Fruit fly (Drosophila melanogaster) whole organism, prepupa: ENCODE measurements around the gene Pdhb.

ENCODE experiments used
- CG6276 ChIP-seq: fragments of 200-800 bp; sonication (Bioruptor generic); optimal IDR thresholded peaks from 2 replicates; lab custom pipeline; 2017; ENCODE audit warnings: missing biosample characterization, mild to moderate bottlenecking, missing genetic modification characterization
- acj6 ChIP-seq: fragments of 200-800 bp; sonication (Bioruptor generic); optimal IDR thresholded peaks from 3 replicates; lab custom pipeline; 2016; ENCODE audit warnings: missing biosample characterization, missing genetic modification characterization
- dac ChIP-seq: fragments of 200-800 bp; sonication (Bioruptor generic); optimal IDR thresholded peaks from 2 replicates; lab custom pipeline; 2017; ENCODE audit warnings: missing biosample characterization, mild to moderate bottlenecking, missing genetic modification characterization

- TF ChIP-seq CG6276 (GFP tag; lab: Kevin White, UChicago) (no peak), dac (GFP tag; lab: Kevin White, UChicago) (no peak), acj6 (GFP tag; lab: Kevin White, UChicago) (no peak)
Observed at dm6 chr3R:29067091-29067490, 45.8 kb upstream of the Pdhb start.
